Fruit fly (Drosophila melanogaster): ENCODE results near the gene d-cup.

DNA sequence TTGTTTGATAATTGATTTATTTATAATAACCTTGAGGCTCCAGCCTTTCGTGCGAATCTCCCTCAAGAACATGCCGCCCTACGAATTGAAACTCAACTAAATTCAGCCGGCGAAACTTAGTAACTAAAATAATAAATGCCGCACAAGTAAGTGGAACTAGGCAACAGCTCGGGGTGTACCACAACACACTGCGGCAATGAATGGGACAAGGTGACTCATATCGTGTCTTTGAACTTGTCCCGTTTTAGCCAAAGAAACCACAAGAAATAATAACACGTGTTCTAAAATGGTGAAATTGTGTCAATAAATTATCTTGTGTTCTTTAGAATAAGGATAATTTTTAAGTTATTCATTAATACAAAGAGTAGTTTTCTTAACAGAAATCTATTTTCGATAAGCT is 32.6 kb upstream of the d-cup start, which contains the start of gene CG10126:
- TF ChIP-seq CG4496 (GFP tag; IDR thresholded peaks at IDR 0.05) (no peak), CG32121 (GFP tag; IDR thresholded peaks at IDR 0.05) (no peak)
